Worm (Caenorhabditis elegans) whole organism, late embryonic: ENCODE results near the gene ZK154.6.
A peak's percentile ranks its signal among the peaks of the same experiment; 100 is the strongest.

Source experiments
- C38D4.7 ChIP-seq: fragments of 200-800 bp; sonication (Bioruptor generic); optimal IDR thresholded peaks from 2 replicates; lab custom pipeline; 2018; ENCODE audit warnings: mild to moderate bottlenecking, missing genetic modification characterization, moderate library complexity, missing compliant biosample characterization
- K09A11.1 ChIP-seq: sonication (generic microtip); optimal IDR thresholded peaks from 2 replicates; lab custom pipeline; 2017; ENCODE audit warnings: antibody characterized with exemption, mild to moderate bottlenecking, missing genetic modification characterization, missing compliant biosample characterization; ENCODE audit not compliant: insufficient read depth
- T23F11.4 ChIP-seq: fragments of 200-800 bp; sonication (Bioruptor generic); optimal IDR thresholded peaks from 2 replicates; lab custom pipeline; 2018; ENCODE audit warnings: mild to moderate bottlenecking, missing genetic modification characterization, missing compliant biosample characterization
- ahr-1 ChIP-seq: sonication (generic microtip); optimal IDR thresholded peaks from 2 replicates; lab custom pipeline; 2016; ENCODE audit warnings: missing genetic modification characterization, missing compliant biosample characterization
- ceh-14 ChIP-seq: sonication (generic microtip); optimal IDR thresholded peaks from 2 replicates; lab custom pipeline; 2016; ENCODE audit warnings: missing genotype, missing genetic modification characterization, missing compliant biosample characterization
- ceh-18 ChIP-seq: sonication (generic microtip); optimal IDR thresholded peaks from 2 replicates; lab custom pipeline; 2016; ENCODE audit warnings: missing genetic modification characterization, missing compliant biosample characterization
- ceh-19 ChIP-seq: fragments of 200-800 bp; sonication (Bioruptor generic); optimal IDR thresholded peaks from 2 replicates; lab custom pipeline; 2018; ENCODE audit warnings: mild to moderate bottlenecking, missing genetic modification characterization, missing compliant biosample characterization
- ceh-2 ChIP-seq: sonication (generic microtip); optimal IDR thresholded peaks from 2 replicates; lab custom pipeline; 2016; ENCODE audit warnings: missing genotype, missing genetic modification characterization, missing compliant biosample characterization
- ceh-24 ChIP-seq: sonication (generic microtip); optimal IDR thresholded peaks from 2 replicates; lab custom pipeline; 2016; ENCODE audit warnings: mild to moderate bottlenecking, missing genetic modification characterization, missing compliant biosample characterization
- ceh-30 ChIP-seq: fragments of 150-350 bp; optimal IDR thresholded peaks from 2 replicates; lab custom pipeline; 2014; ENCODE audit warnings: missing biosample characterization, missing genetic modification characterization
- ceh-31 ChIP-seq: sonication (generic microtip); optimal IDR thresholded peaks from 2 replicates; lab custom pipeline; 2016; ENCODE audit warnings: missing genetic modification characterization, missing compliant biosample characterization
- ceh-34 ChIP-seq: sonication (generic microtip); optimal IDR thresholded peaks from 2 replicates; lab custom pipeline; 2016; ENCODE audit warnings: mild to moderate bottlenecking, missing genetic modification characterization, missing compliant biosample characterization
- ceh-45 ChIP-seq: fragments of 200-800 bp; sonication (Bioruptor generic); IDR thresholded peaks from 2 replicates; pipeline ENCODE4 v1.3.6; 2022; ENCODE audit warnings: missing genetic modification reagents, missing genetic modification characterization, missing compliant biosample characterization
- ceh-6 ChIP-seq: fragments of 200-800 bp; sonication (Bioruptor generic); optimal IDR thresholded peaks from 2 replicates; lab custom pipeline; 2018; ENCODE audit warnings: mild to moderate bottlenecking, missing genetic modification characterization, missing compliant biosample characterization
- ceh-9 ChIP-seq: sonication (generic microtip); optimal IDR thresholded peaks from 2 replicates; lab custom pipeline; 2016; ENCODE audit warnings: mild to moderate bottlenecking, missing genetic modification characterization, inconsistent platforms, missing compliant biosample characterization
- che-1 ChIP-seq: sonication (generic microtip); optimal IDR thresholded peaks from 2 replicates; lab custom pipeline; 2016; ENCODE audit warnings: mild to moderate bottlenecking, missing genetic modification characterization, missing compliant biosample characterization
- dmd-4 ChIP-seq: sonication (generic microtip); optimal IDR thresholded peaks from 2 replicates; lab custom pipeline; 2016; ENCODE audit warnings: borderline replicate concordance, missing genetic modification characterization, missing compliant biosample characterization
- dve-1 ChIP-seq: sonication (generic microtip); optimal IDR thresholded peaks from 2 replicates; lab custom pipeline; 2017; ENCODE audit warnings: antibody characterized with exemption, mild to moderate bottlenecking, missing genetic modification characterization, missing compliant biosample characterization
- elt-4 ChIP-seq: sonication (generic microtip); optimal IDR thresholded peaks from 2 replicates; lab custom pipeline; 2016; ENCODE audit warnings: missing genetic modification characterization, missing compliant biosample characterization
- ets-4 ChIP-seq: sonication (generic microtip); optimal IDR thresholded peaks from 2 replicates; lab custom pipeline; 2016; ENCODE audit warnings: missing genetic modification characterization, missing compliant biosample characterization
- eyg-1 ChIP-seq: sonication (generic microtip); optimal IDR thresholded peaks from 2 replicates; lab custom pipeline; 2016; ENCODE audit warnings: missing genotype, missing genetic modification characterization, missing compliant biosample characterization
- fkh-10 ChIP-seq: fragments of 150-350 bp; optimal IDR thresholded peaks from 2 replicates; lab custom pipeline; 2014; ENCODE audit warnings: missing biosample characterization, missing genetic modification reagents, missing genetic modification characterization
- fkh-6 ChIP-seq: sonication (generic microtip); optimal IDR thresholded peaks from 2 replicates; lab custom pipeline; 2016; ENCODE audit warnings: missing genetic modification characterization, missing compliant biosample characterization
- gmeb-2 ChIP-seq: sonication (generic microtip); optimal IDR thresholded peaks from 2 replicates; lab custom pipeline; 2016; ENCODE audit warnings: missing genetic modification characterization, inconsistent platforms, missing compliant biosample characterization
- hlh-13 ChIP-seq: fragments of 200-800 bp; sonication (Bioruptor generic); optimal IDR thresholded peaks from 2 replicates; lab custom pipeline; 2018; ENCODE audit warnings: mild to moderate bottlenecking, missing genetic modification characterization, missing compliant biosample characterization
- hlh-30 ChIP-seq: sonication (generic microtip); optimal IDR thresholded peaks from 2 replicates; lab custom pipeline; 2017; ENCODE audit warnings: antibody characterized with exemption, missing genetic modification characterization, missing compliant biosample characterization; ENCODE audit not compliant: insufficient read depth
- hlh-6 ChIP-seq: sonication (generic microtip); optimal IDR thresholded peaks from 2 replicates; lab custom pipeline; 2016; ENCODE audit warnings: missing genotype, missing genetic modification characterization, missing compliant biosample characterization
- lim-6 ChIP-seq: sonication (generic microtip); optimal IDR thresholded peaks from 2 replicates; lab custom pipeline; 2016; ENCODE audit warnings: missing genetic modification characterization, missing compliant biosample characterization
- lin-11 ChIP-seq: fragments of 200-800 bp; sonication (Bioruptor generic); optimal IDR thresholded peaks from 2 replicates; lab custom pipeline; 2018; ENCODE audit warnings: mild to moderate bottlenecking, missing genetic modification characterization, missing compliant biosample characterization
- madf-2 ChIP-seq: sonication (generic microtip); optimal IDR thresholded peaks from 2 replicates; lab custom pipeline; 2017; ENCODE audit warnings: missing genetic modification characterization, missing compliant biosample characterization
- mec-3 ChIP-seq: sonication (generic microtip); optimal IDR thresholded peaks from 2 replicates; lab custom pipeline; 2016; ENCODE audit warnings: borderline replicate concordance, missing genetic modification characterization, missing compliant biosample characterization
- nfya-1 ChIP-seq: sonication (generic microtip); optimal IDR thresholded peaks from 2 replicates; lab custom pipeline; 2017; ENCODE audit warnings: missing genetic modification characterization, mild to moderate bottlenecking, missing compliant biosample characterization, antibody characterized with exemption, moderate library complexity
- nhr-11 ChIP-seq: fragments of 150-350 bp; optimal IDR thresholded peaks from 2 replicates; lab custom pipeline; 2014; ENCODE audit warnings: missing biosample characterization, missing genetic modification characterization
- nhr-232 ChIP-seq: sonication (generic microtip); optimal IDR thresholded peaks from 2 replicates; lab custom pipeline; 2016; ENCODE audit warnings: missing genetic modification characterization, missing compliant biosample characterization
- npax-4 ChIP-seq: sonication (generic microtip); optimal IDR thresholded peaks from 2 replicates; lab custom pipeline; 2016; ENCODE audit warnings: missing genetic modification characterization, missing compliant biosample characterization
- odd-2 ChIP-seq: sonication (generic microtip); optimal IDR thresholded peaks from 2 replicates; lab custom pipeline; 2017; ENCODE audit warnings: antibody characterized with exemption, mild to moderate bottlenecking, missing genetic modification characterization, missing compliant biosample characterization
- pag-3 ChIP-seq: sonication (generic microtip); optimal IDR thresholded peaks from 2 replicates; lab custom pipeline; 2016; ENCODE audit warnings: missing compliant biosample characterization, missing genetic modification characterization, borderline replicate concordance
- pax-1 ChIP-seq: fragments of 150-350 bp; optimal IDR thresholded peaks from 2 replicates; lab custom pipeline; 2014; ENCODE audit warnings: missing biosample characterization, missing genetic modification characterization
- pha-2 ChIP-seq: sonication (generic microtip); optimal IDR thresholded peaks from 2 replicates; lab custom pipeline; 2017; ENCODE audit warnings: mild to moderate bottlenecking, missing genetic modification characterization, missing compliant biosample characterization
- pha-4 ChIP-seq: fragments of 150-350 bp; optimal IDR thresholded peaks from 2 replicates; lab custom pipeline; 2018; ENCODE audit warnings: missing biosample characterization, missing genetic modification reagents, missing genetic modification characterization
- pqm-1 ChIP-seq: sonication (generic microtip); optimal IDR thresholded peaks from 2 replicates; lab custom pipeline; 2016; ENCODE audit warnings: missing genetic modification characterization, missing compliant biosample characterization
- pros-1 ChIP-seq: fragments of 150-350 bp; optimal IDR thresholded peaks from 2 replicates; lab custom pipeline; 2014; ENCODE audit warnings: missing biosample characterization, missing genetic modification reagents, missing genetic modification characterization
- ref-2 ChIP-seq: sonication (generic microtip); optimal IDR thresholded peaks from 2 replicates; lab custom pipeline; 2016; ENCODE audit warnings: missing genetic modification characterization, missing compliant biosample characterization
- sdc-2 ChIP-seq: sonication (generic microtip); optimal IDR thresholded peaks from 2 replicates; lab custom pipeline; 2016; ENCODE audit warnings: missing genotype, missing genetic modification characterization, missing compliant biosample characterization
- sox-4 ChIP-seq: sonication (generic microtip); optimal IDR thresholded peaks from 2 replicates; lab custom pipeline; 2017; ENCODE audit warnings: mild to moderate bottlenecking, missing genetic modification characterization, inconsistent platforms, missing compliant biosample characterization
- syd-9 ChIP-seq: sonication (generic microtip); optimal IDR thresholded peaks from 2 replicates; lab custom pipeline; 2016; ENCODE audit warnings: mild to moderate bottlenecking, missing genetic modification characterization, moderate library complexity, missing compliant biosample characterization
- tbx-7 ChIP-seq: sonication (generic microtip); optimal IDR thresholded peaks from 2 replicates; lab custom pipeline; 2016; ENCODE audit warnings: missing genotype, missing genetic modification characterization, missing compliant biosample characterization
- ttx-3 ChIP-seq: sonication (generic microtip); optimal IDR thresholded peaks from 2 replicates; lab custom pipeline; 2016; ENCODE audit warnings: missing genetic modification reagents, missing genetic modification characterization, missing compliant biosample characterization
- unc-42 ChIP-seq: sonication (generic microtip); optimal IDR thresholded peaks from 2 replicates; lab custom pipeline; 2016; ENCODE audit warnings: missing genotype, missing genetic modification characterization, missing compliant biosample characterization
- unc-55 ChIP-seq: sonication (generic microtip); optimal IDR thresholded peaks from 2 replicates; lab custom pipeline; 2017; ENCODE audit warnings: missing biosample characterization, missing genetic modification reagents, missing genetic modification characterization
- unc-86 ChIP-seq: sonication (generic microtip); optimal IDR thresholded peaks from 2 replicates; lab custom pipeline; 2016; ENCODE audit warnings: missing genetic modification characterization, missing compliant biosample characterization
- zip-5 ChIP-seq: sonication (generic microtip); optimal IDR thresholded peaks from 2 replicates; lab custom pipeline; 2016; ENCODE audit warnings: missing genetic modification characterization, missing compliant biosample characterization
- ztf-16 ChIP-seq: sonication (generic microtip); optimal IDR thresholded peaks from 2 replicates; lab custom pipeline; 2017; ENCODE audit warnings: missing genetic modification characterization, missing compliant biosample characterization

Gene ZK154.6

DNA sequence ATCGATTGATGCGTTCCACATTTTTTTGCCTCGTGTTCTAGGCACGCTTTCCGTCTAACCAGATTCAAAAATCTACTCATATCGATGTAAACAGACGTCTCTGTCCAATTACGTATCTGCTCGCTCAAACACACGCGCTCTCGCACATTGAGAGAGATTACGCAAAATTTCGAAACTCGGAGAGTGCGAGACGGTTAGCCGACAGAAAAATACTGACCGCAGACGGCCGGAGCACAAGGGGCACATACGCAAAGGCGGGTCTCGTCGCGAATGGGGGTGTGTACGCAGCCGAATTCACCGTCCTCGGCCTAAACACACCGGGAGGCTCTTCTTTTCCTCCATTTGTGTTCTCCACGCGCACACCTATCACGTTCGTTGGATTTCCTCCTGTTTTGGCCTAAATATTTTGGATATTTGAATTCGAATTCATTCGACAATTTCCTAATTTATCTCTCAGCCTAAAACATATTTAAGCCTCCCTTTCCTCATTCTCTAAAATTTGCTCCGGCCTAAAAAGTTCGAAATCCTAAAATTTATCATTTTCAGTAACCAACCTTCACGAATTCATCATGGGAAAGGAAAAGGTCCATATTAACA, 29.8 kb upstream of the ZK154.6 start, which contains the start of gene eef-1A.2:
Gene eef-1A.2 (plus strand): TSS at position 547 of the 597 bp plus-strand sequence.
- TF ChIP-seq ref-2 (tag; lab: Kevin White, UChicago): peak; percentile 81
- peak; percentile 29 for TF ChIP-seq ceh-2 (tag; lab: Kevin White, UChicago)
- no peak for TF ChIP-seq ceh-30 (tag; lab: Kevin White, UChicago)
- TF ChIP-seq sox-4 (tag; lab: Kevin White, UChicago): no peak
- TF ChIP-seq eyg-1 (tag; lab: Kevin White, UChicago): peak; percentile 60
- no peak for TF ChIP-seq C38D4.7 (GFP tag; lab: Kevin White, UChicago)
- TF ChIP-seq pha-4 (tag; lab: Kevin White, UChicago): no peak
- no peak for TF ChIP-seq ceh-6 (GFP tag; lab: Kevin White, UChicago)
- TF ChIP-seq hlh-30: peak; percentile 87
- TF ChIP-seq zip-5: no peak
- no peak for TF ChIP-seq ceh-19 (GFP tag; lab: Kevin White, UChicago)
- TF ChIP-seq che-1: no peak
- no peak for TF ChIP-seq nhr-11 (tag; lab: Kevin White, UChicago)
- TF ChIP-seq pax-1 (tag; lab: Kevin White, UChicago): no peak
- TF ChIP-seq hlh-6 (tag; lab: Kevin White, UChicago): no peak
- TF ChIP-seq ttx-3 (tag; lab: Kevin White, UChicago): no peak
- no peak for TF ChIP-seq nhr-232 (tag; lab: Kevin White, UChicago)
- TF ChIP-seq ceh-24 (tag; lab: Kevin White, UChicago): no peak
- TF ChIP-seq ceh-14 (tag; lab: Kevin White, UChicago): peak; percentile 60
- TF ChIP-seq unc-55: peak; percentile 64
- TF ChIP-seq fkh-6 (tag; lab: Kevin White, UChicago): no peak
- TF ChIP-seq mec-3 (tag; lab: Kevin White, UChicago): no peak
- no peak for TF ChIP-seq fkh-10 (GFP tag; lab: Kevin White, UChicago)
- TF ChIP-seq odd-2: no peak
- no peak for TF ChIP-seq lim-6 (tag; lab: Kevin White, UChicago)
- peak; percentile 94 for TF ChIP-seq nfya-1 (tag; lab: Kevin White, UChicago)
- peak; percentile 83 for TF ChIP-seq ceh-18
- TF ChIP-seq npax-4 (tag; lab: Kevin White, UChicago): no peak
- peak; percentile 80 for TF ChIP-seq dve-1 (tag; lab: Kevin White, UChicago)
- TF ChIP-seq unc-42: peak; percentile 92
- peak; percentile 88 for TF ChIP-seq ceh-31 (tag; lab: Kevin White, UChicago)
- TF ChIP-seq pag-3 (tag; lab: Kevin White, UChicago): peak; percentile 31
- TF ChIP-seq sdc-2 (tag; lab: Kevin White, UChicago): peak; percentile 80
- no peak for TF ChIP-seq lin-11 (tag; lab: Kevin White, UChicago)
- no peak for TF ChIP-seq ahr-1 (tag; lab: Kevin White, UChicago)
- peak; percentile 51 for TF ChIP-seq dmd-4
- TF ChIP-seq pha-2: peak; percentile 45
- TF ChIP-seq elt-4 (tag; lab: Kevin White, UChicago): no peak
- TF ChIP-seq hlh-13 (GFP tag; lab: Kevin White, UChicago): no peak
- TF ChIP-seq pqm-1 (tag; lab: Kevin White, UChicago): no peak
- TF ChIP-seq gmeb-2: peak; percentile 7
- no peak for TF ChIP-seq syd-9 (tag; lab: Kevin White, UChicago)
- peak; percentile 12 for TF ChIP-seq unc-86 (tag; lab: Kevin White, UChicago)
- TF ChIP-seq ztf-16 (tag; lab: Kevin White, UChicago): no peak
- TF ChIP-seq ceh-34 (tag; lab: Kevin White, UChicago): peak; percentile 80
- peak; percentile 48 for TF ChIP-seq tbx-7 (tag; lab: Kevin White, UChicago)
- TF ChIP-seq K09A11.1 (tag; lab: Kevin White, UChicago): peak; percentile 40
- no peak for TF ChIP-seq T23F11.4 (GFP tag; lab: Kevin White, UChicago)
- no peak for TF ChIP-seq ceh-9
- TF ChIP-seq ceh-45 (GFP tag; lab: Robert Waterston, UW): no peak
- peak; percentile 39 for TF ChIP-seq madf-2 (tag; lab: Kevin White, UChicago)
- no peak for TF ChIP-seq ets-4 (tag; lab: Kevin White, UChicago)
- TF ChIP-seq pros-1 (tag; lab: Kevin White, UChicago): peak; percentile 38
